Worm (Caenorhabditis elegans): ENCODE results near the gene mpst-7.
A peak's percentile ranks its signal among the peaks of the same experiment; 100 is the strongest.

Gene mpst-7

DNA sequence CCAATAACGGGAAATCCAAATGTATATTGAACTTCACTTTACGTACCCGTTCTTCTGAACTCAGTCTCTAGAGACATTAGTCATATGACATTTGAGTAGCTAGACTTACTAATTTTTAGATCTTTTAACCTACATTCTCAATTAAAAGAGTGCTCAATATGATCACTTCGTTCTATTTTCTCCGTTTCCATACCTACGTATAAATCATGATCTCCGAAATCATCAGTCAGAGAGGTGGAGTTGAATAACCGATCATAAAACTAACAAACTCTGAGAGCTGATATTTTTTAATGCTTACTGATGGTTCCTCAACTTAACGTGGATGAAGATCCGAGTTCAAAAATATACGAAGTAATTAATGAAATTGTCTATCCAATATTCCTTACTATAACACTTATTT is 3.1 kb upstream of the mpst-7 start, which contains the start of gene srd-35:
TSS of gene srd-35 (plus strand) at position 301 of the 400 bp plus-strand sequence.
- TF ChIP-seq unc-62 (GFP tag; optimal IDR thresholded peaks at IDR 0.05) (no peak), elt-1 (tag; optimal IDR thresholded peaks at IDR 0.05; ENCODE audit: borderline replicate concordance, insufficient read depth) (no peak), pha-4 (tag; optimal IDR thresholded peaks at IDR 0.05) (no peak), sptf-1 (tag; optimal IDR thresholded peaks at IDR 0.05) (no peak), cnd-1 (tag; optimal IDR thresholded peaks at IDR 0.05) (no peak), nhr-76 (tag; optimal IDR thresholded peaks at IDR 0.05) (no peak)

DNA sequence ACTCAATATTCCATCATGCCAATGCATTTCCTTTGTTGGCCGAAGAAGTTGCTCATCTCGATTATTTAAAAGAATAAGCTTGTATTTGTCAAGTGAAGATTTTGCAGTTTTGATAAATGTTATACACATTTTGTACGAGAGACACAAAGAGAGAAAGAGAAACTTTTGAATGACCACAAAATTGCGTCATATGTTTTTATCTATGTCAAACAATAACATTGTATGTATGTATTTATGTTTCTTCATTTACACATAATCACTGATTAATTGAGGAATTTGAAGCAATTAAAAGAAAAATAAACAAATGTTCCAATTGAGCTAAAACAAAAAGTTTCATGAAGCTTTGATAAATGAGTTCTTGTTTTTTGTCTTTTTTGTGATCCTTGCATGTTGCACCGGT is 2.3 kb upstream of the mpst-7 start, which contains the start of gene hrg-9:
TSS of gene hrg-9 (minus strand) at position 152 of the 400 bp plus-strand sequence.
- TF ChIP-seq ces-1 (GFP tag; optimal IDR thresholded peaks at IDR 0.05) = no peak
- peak; percentile 62 for TF ChIP-seq zip-8 (tag; optimal IDR thresholded peaks at IDR 0.05)

DNA sequence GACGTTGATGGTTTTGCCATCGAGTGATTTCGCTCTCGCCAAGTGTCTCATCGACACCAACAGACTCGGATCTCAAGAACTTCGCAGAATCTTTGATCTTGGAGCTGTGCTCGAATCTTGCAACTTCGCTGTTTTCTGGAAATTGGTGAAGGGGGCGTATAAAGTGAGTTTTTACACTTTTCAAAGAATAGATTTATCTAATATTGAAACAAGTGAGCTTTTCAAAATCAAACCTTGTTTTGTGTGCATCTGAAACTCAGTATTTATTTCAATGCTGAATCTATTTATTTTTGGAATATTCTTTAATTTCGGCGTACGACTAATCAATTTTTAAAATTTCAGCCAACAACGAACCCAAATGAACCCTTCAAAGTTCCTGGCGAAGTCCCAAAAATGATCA is 6.7 kb downstream of the mpst-7 start:
- TF ChIP-seq lsy-2 (tag; optimal IDR thresholded peaks at IDR 0.05) = no peak
- no peak for TF ChIP-seq snpc-4 (tag; optimal IDR thresholded peaks at IDR 0.05)
- TF ChIP-seq ztf-11 (tag; optimal IDR thresholded peaks at IDR 0.05) = no peak
- TF ChIP-seq zip-8 (tag; optimal IDR thresholded peaks at IDR 0.05) = no peak
- no peak for TF ChIP-seq nhr-12 (tag; optimal IDR thresholded peaks at IDR 0.05)
- TF ChIP-seq pha-4 (tag; optimal IDR thresholded peaks at IDR 0.05) = no peak
- no peak for TF ChIP-seq elt-3 (tag; optimal IDR thresholded peaks at IDR 0.05)
- no peak for TF ChIP-seq drap-1 (GFP tag; optimal IDR thresholded peaks at IDR 0.05)
- no peak for TF ChIP-seq ham-2 (GFP tag; optimal IDR thresholded peaks at IDR 0.05)
- no peak for TF ChIP-seq unc-62 (GFP tag; optimal IDR thresholded peaks at IDR 0.05)
- no peak for TF ChIP-seq nhr-2 (tag; optimal IDR thresholded peaks at IDR 0.05)
- TF ChIP-seq ces-1 (GFP tag; optimal IDR thresholded peaks at IDR 0.05) = no peak

DNA sequence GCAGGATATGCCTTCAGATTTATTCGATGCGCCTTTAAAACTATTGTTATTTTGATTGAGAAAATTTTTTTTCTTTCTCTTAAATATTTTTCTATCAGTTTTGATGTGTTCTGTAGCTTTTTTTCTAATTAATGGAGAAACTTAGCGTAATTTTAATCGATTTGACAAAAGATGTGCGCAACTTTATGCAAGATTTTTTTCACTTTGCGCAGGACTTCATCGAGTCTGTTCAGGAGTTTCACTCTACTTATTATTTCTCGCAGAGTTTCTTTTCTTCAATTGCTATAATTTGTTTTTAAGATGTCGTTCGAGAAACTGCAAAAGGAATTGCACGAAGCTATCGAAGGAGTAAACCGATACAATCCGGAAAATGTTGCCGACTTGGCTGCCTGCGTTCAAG is 7.2 kb downstream of the mpst-7 start, which contains the start of gene eif-3.K:
TSS of gene eif-3.K (plus strand) at position 301 of the 400 bp plus-strand sequence.
- TF ChIP-seq unc-120 (tag; optimal IDR thresholded peaks at IDR 0.05; ENCODE audit: poor library complexity, severe bottlenecking) = no peak
- TF ChIP-seq lin-13 (tag; optimal IDR thresholded peaks at IDR 0.05) = no peak
- TF ChIP-seq pha-4 (tag; optimal IDR thresholded peaks at IDR 0.05) = no peak
- no peak for TF ChIP-seq elt-1 (tag; optimal IDR thresholded peaks at IDR 0.05; ENCODE audit: borderline replicate concordance, insufficient read depth)
- no peak for TF ChIP-seq ceh-83 (GFP tag; optimal IDR thresholded peaks at IDR 0.05)
- TF ChIP-seq nhr-12 (tag; optimal IDR thresholded peaks at IDR 0.05) = no peak

DNA sequence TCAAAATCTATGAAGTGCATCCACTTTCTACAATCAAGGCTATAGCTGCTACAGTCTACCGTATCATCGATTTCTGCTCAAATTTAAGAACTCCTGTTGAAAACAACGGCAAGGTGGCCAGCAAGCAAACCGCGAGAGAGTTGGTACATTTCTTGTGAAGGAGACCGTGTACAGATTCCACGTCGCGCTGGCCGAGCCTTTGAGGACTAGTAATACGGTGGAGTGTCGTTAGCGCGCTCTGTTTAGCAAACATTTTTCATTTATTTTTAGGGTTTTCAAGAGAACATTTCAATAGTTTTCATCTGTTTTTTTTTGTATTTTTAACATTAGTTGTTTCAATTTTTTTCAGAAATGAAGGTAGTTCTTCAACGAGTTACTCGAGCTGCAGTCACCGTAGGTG is 8.6 kb downstream of the mpst-7 start, which contains the start of gene pqn-68:
TSS of gene pqn-68 (plus strand) at position 350 of the 400 bp plus-strand sequence.
- TF ChIP-seq mep-1 (tag; optimal IDR thresholded peaks at IDR 0.05) = no peak
- TF ChIP-seq unc-62 (GFP tag; optimal IDR thresholded peaks at IDR 0.05) = no peak
- TF ChIP-seq pha-4 (tag; optimal IDR thresholded peaks at IDR 0.05) = peak; percentile 8
- TF ChIP-seq lsy-2 (tag; optimal IDR thresholded peaks at IDR 0.05) = no peak
- no peak for TF ChIP-seq mab-5 (tag; optimal IDR thresholded peaks at IDR 0.05)
- no peak for TF ChIP-seq drap-1 (GFP tag; optimal IDR thresholded peaks at IDR 0.05)

DNA sequence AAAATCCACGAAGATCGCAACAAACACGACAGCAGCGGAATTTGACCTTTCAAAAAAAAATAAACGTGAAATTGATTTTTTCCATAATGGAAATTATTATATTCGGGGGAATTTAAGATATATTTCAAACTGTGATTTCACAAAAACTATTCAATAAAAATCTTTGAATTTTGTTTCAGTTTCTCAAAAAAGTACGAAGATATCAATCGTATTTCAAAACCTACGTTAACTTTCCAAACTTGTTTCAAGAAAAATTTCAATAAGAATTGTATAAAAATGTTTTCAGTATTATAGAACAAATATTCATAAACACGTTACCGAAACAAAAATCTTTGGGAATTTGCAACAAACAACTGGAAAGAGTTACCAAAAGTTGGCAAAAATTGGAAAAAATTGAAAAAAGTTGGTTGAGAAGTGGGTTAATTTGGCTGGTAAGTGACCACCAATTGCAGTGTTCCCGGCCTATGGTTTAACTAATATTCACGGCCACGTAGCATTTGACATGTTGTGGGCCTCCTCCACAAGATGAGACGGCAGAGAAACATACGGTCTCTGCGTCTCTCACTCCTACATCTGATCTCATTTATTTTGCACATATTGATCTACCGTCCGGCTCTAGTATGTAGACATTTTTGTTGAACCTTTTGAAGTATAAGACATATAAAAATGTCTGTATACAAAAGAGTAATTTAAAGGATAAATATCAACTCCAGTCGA is 10.0 kb downstream of the mpst-7 start, which contains the start of the genes T16G1.9 and T16G1.18:
TSS of gene T16G1.9 (minus strand) at position 51 of the 717 bp plus-strand sequence.
TSS of gene T16G1.18 (plus strand) at position 493 of the 717 bp plus-strand sequence.
- TF ChIP-seq M03D4.4 (tag; optimal IDR thresholded peaks at IDR 0.05) (no peak), drap-1 (GFP tag; optimal IDR thresholded peaks at IDR 0.05) (no peak), lsy-2 (tag; optimal IDR thresholded peaks at IDR 0.05) (no peak), ces-1 (GFP tag; optimal IDR thresholded peaks at IDR 0.05) (peak; percentile 90), ceh-39 (tag; optimal IDR thresholded peaks at IDR 0.05) (no peak), unc-120 (tag; optimal IDR thresholded peaks at IDR 0.05; ENCODE audit: poor library complexity, severe bottlenecking) (no peak), ceh-43 (GFP tag; optimal IDR thresholded peaks at IDR 0.05) (no peak), ham-2 (GFP tag; optimal IDR thresholded peaks at IDR 0.05) (no peak), nhr-237 (tag; optimal IDR thresholded peaks at IDR 0.05) (peak; percentile 12), ztf-11 (tag; optimal IDR thresholded peaks at IDR 0.05) (no peak), bed-3 (GFP tag; optimal IDR thresholded peaks at IDR 0.05) (no peak), nhr-12 (tag; optimal IDR thresholded peaks at IDR 0.05) (no peak), mab-5 (tag; optimal IDR thresholded peaks at IDR 0.05) (no peak), nhr-2 (tag; optimal IDR thresholded peaks at IDR 0.05) (no peak), snpc-4 (tag; optimal IDR thresholded peaks at IDR 0.05) (no peak), tbx-8 (GFP tag; optimal IDR thresholded peaks at IDR 0.05) (no peak), lin-32 (GFP tag; optimal IDR thresholded peaks at IDR 0.05) (no peak), nhr-76 (tag; optimal IDR thresholded peaks at IDR 0.05) (no peak), mep-1 (tag; optimal IDR thresholded peaks at IDR 0.05) (peak; percentile 17), mls-2 (tag; optimal IDR thresholded peaks at IDR 0.05) (no peak), zip-8 (tag; optimal IDR thresholded peaks at IDR 0.05) (no peak), ceh-83 (GFP tag; optimal IDR thresholded peaks at IDR 0.05) (no peak), elt-1 (tag; optimal IDR thresholded peaks at IDR 0.05; ENCODE audit: borderline replicate concordance, insufficient read depth) (no peak), pha-4 (tag; optimal IDR thresholded peaks at IDR 0.05) (peak; percentile 11), elt-3 (tag; optimal IDR thresholded peaks at IDR 0.05) (no peak), unc-39 (tag; optimal IDR thresholded peaks at IDR 0.05) (no peak), blmp-1 (tag; optimal IDR thresholded peaks at IDR 0.05) (no peak), unc-62 (GFP tag; optimal IDR thresholded peaks at IDR 0.05) (no peak), cnd-1 (tag; optimal IDR thresholded peaks at IDR 0.05) (no peak), lin-13 (tag; optimal IDR thresholded peaks at IDR 0.05) (peak; percentile 14), flh-1 (GFP tag; optimal IDR thresholded peaks at IDR 0.05) (no peak), sptf-1 (tag; optimal IDR thresholded peaks at IDR 0.05) (no peak), hlh-1 (tag; optimal IDR thresholded peaks at IDR 0.05) (peak; percentile 50), nhr-28 (tag; optimal IDR thresholded peaks at IDR 0.05) (no peak)
